Worm (Caenorhabditis elegans) whole organism, young adult: Measurements from ENCODE around the gene atp-5.

Source experiments
- B0035.1 ChIP-seq: sonication (generic microtip); optimal IDR thresholded peaks from 2 replicates; lab custom pipeline; 2016; ENCODE audit warnings: missing genetic modification characterization, mild to moderate bottlenecking, missing compliant biosample characterization, missing genotype, missing genetic modification reagents
- F57A8.1 ChIP-seq: fragments of 200-800 bp; sonication (Bioruptor generic); optimal IDR thresholded peaks from 2 replicates; lab custom pipeline; 2018; ENCODE audit warnings: mild to moderate bottlenecking, missing genetic modification characterization, moderate library complexity, missing compliant biosample characterization
- F57C9.4 ChIP-seq: sonication (generic microtip); optimal IDR thresholded peaks from 2 replicates; lab custom pipeline; 2017; ENCODE audit warnings: mild to moderate bottlenecking, missing genetic modification characterization, missing compliant biosample characterization
- Y67H2A.10 ChIP-seq: fragments of 200-800 bp; sonication (Bioruptor generic); conservative IDR thresholded peaks from 2 replicates; pipeline ENCODE4 v1.3.6; 2022; ENCODE audit warnings: missing genetic modification reagents, missing genetic modification characterization, missing compliant biosample characterization
- Y95B8A.8 ChIP-seq: fragments of 200-800 bp; sonication (Bioruptor generic); IDR thresholded peaks from 2 replicates; pipeline ENCODE4 v1.3.6; 2022; ENCODE audit warnings: missing genetic modification reagents, missing genetic modification characterization, missing compliant biosample characterization
- ZK185.1 ChIP-seq: sonication (generic microtip); optimal IDR thresholded peaks from 2 replicates; lab custom pipeline; 2016; ENCODE audit warnings: mild to moderate bottlenecking, missing genetic modification characterization, missing compliant biosample characterization; ENCODE audit not compliant: poor library complexity, severe bottlenecking
- ama-1 ChIP-seq, 3 experiments: fragments of 150-350 bp in 1 of 3; sonication (generic microtip) in 2 of 3; optimal IDR thresholded peaks; 2 replicates each; lab custom pipeline; 2014 to 2018; ENCODE audit warnings: missing biosample characterization in 2 of 3, missing genetic modification characterization in 2 of 3, missing genetic modification reagents in 2 of 3
- aptf-3 ChIP-seq: fragments of 200-800 bp; sonication (Bioruptor generic); IDR thresholded peaks from 2 replicates; pipeline ENCODE4 v1.3.6; 2022; ENCODE audit warnings: missing genetic modification characterization, missing compliant biosample characterization
- atf-7 ChIP-seq: sonication (generic microtip); optimal IDR thresholded peaks from 2 replicates; lab custom pipeline; 2017; ENCODE audit warnings: mild to moderate bottlenecking, missing genetic modification characterization, missing compliant biosample characterization
- ccch-3 ChIP-seq: fragments of 200-800 bp; sonication (Bioruptor generic); optimal IDR thresholded peaks from 2 replicates; lab custom pipeline; 2018; ENCODE audit warnings: mild to moderate bottlenecking, missing genetic modification characterization, missing compliant biosample characterization
- die-1 ChIP-seq: sonication (generic microtip); optimal IDR thresholded peaks from 2 replicates; lab custom pipeline; 2016; ENCODE audit warnings: missing genotype, mild to moderate bottlenecking, missing genetic modification characterization, missing compliant biosample characterization
- dox-1 ChIP-seq: fragments of 200-800 bp; sonication (Bioruptor generic); IDR thresholded peaks from 2 replicates; pipeline ENCODE4 v1.3.6; 2022; ENCODE audit warnings: missing genetic modification reagents, missing genetic modification characterization, missing compliant biosample characterization
- dpff-1 ChIP-seq: sonication (generic microtip); optimal IDR thresholded peaks from 2 replicates; lab custom pipeline; 2017; ENCODE audit warnings: mild to moderate bottlenecking, missing genetic modification characterization, missing compliant biosample characterization
- dpl-1 ChIP-seq: fragments of 150-350 bp; optimal IDR thresholded peaks from 2 replicates; lab custom pipeline; 2014; ENCODE audit warnings: missing biosample characterization, missing genetic modification reagents, missing genetic modification characterization
- gei-17 ChIP-seq: fragments of 200-800 bp; sonication (Bioruptor generic); optimal IDR thresholded peaks from 2 replicates; lab custom pipeline; 2018; ENCODE audit warnings: mild to moderate bottlenecking, missing genetic modification characterization, missing compliant biosample characterization
- hmg-20 ChIP-seq: fragments of 200-800 bp; sonication (Bioruptor generic); IDR thresholded peaks from 2 replicates; pipeline ENCODE4 v1.3.6; 2022; ENCODE audit warnings: missing genetic modification reagents, missing genetic modification characterization, missing compliant biosample characterization
- hrde-1 ChIP-seq: sonication (generic microtip); optimal IDR thresholded peaks from 2 replicates; lab custom pipeline; 2016; ENCODE audit warnings: missing genetic modification characterization, mild to moderate bottlenecking, missing compliant biosample characterization, moderate library complexity, missing genotype, missing genetic modification reagents, borderline replicate concordance
- lin-40 ChIP-seq: sonication (generic microtip); optimal IDR thresholded peaks from 2 replicates; lab custom pipeline; 2016; ENCODE audit warnings: missing genetic modification characterization, mild to moderate bottlenecking, missing compliant biosample characterization, missing genotype, missing genetic modification reagents
- lir-1 ChIP-seq: fragments of 200-800 bp; sonication (Bioruptor generic); conservative IDR thresholded peaks from 2 replicates; pipeline ENCODE4 v1.3.6; 2022; ENCODE audit warnings: missing genetic modification reagents, missing genetic modification characterization, missing compliant biosample characterization
- lsy-27 ChIP-seq: sonication (generic microtip); optimal IDR thresholded peaks from 2 replicates; lab custom pipeline; 2017; ENCODE audit warnings: missing genetic modification characterization, mild to moderate bottlenecking, missing compliant biosample characterization, antibody characterized with exemption, missing genotype, borderline replicate concordance; ENCODE audit not compliant: insufficient read depth
- nfya-1 ChIP-seq: sonication (generic microtip); optimal IDR thresholded peaks from 2 replicates; lab custom pipeline; 2017; ENCODE audit warnings: antibody characterized with exemption, missing compliant biosample characterization, missing genetic modification characterization, borderline replicate concordance; ENCODE audit not compliant: insufficient read depth
- nfya-2 ChIP-seq: fragments of 200-800 bp; sonication (Bioruptor generic); IDR thresholded peaks from 2 replicates; pipeline ENCODE4 v1.3.6; 2022; ENCODE audit warnings: missing genetic modification reagents, missing genetic modification characterization, missing compliant biosample characterization
- repo-1 ChIP-seq: sonication (generic microtip); optimal IDR thresholded peaks from 2 replicates; lab custom pipeline; 2017; ENCODE audit warnings: mild to moderate bottlenecking, missing genetic modification characterization, missing compliant biosample characterization
- sdz-38 ChIP-seq: sonication (generic microtip); optimal IDR thresholded peaks from 2 replicates; lab custom pipeline; 2016; ENCODE audit warnings: missing genotype, missing genetic modification characterization, missing compliant biosample characterization
- somi-1 ChIP-seq: fragments of 200-800 bp; sonication (Bioruptor generic); optimal IDR thresholded peaks from 2 replicates; lab custom pipeline; 2018; ENCODE audit warnings: mild to moderate bottlenecking, missing genetic modification characterization, missing compliant biosample characterization
- tbx-9 ChIP-seq: sonication (generic microtip); optimal IDR thresholded peaks from 2 replicates; lab custom pipeline; 2016; ENCODE audit warnings: borderline replicate concordance, missing genetic modification characterization, inconsistent platforms, missing compliant biosample characterization
- unc-62 ChIP-seq: fragments of 150-350 bp; optimal IDR thresholded peaks from 2 replicates; lab custom pipeline; 2014; ENCODE audit warnings: missing biosample characterization, missing genetic modification reagents, missing genetic modification characterization
- xnd-1 ChIP-seq: sonication (generic microtip); optimal IDR thresholded peaks from 2 replicates; lab custom pipeline; 2016; ENCODE audit warnings: missing genotype, missing genetic modification reagents, missing genetic modification characterization, missing compliant biosample characterization
- ztf-26 ChIP-seq: sonication (generic microtip); optimal IDR thresholded peaks from 2 replicates; lab custom pipeline; 2017; ENCODE audit warnings: missing genetic modification characterization, missing compliant biosample characterization
- ztf-3 ChIP-seq: fragments of 200-800 bp; sonication (Bioruptor generic); optimal IDR thresholded peaks from 2 replicates; lab custom pipeline; 2018; ENCODE audit warnings: mild to moderate bottlenecking, missing genetic modification characterization, missing compliant biosample characterization
- ztf-6 ChIP-seq: fragments of 200-800 bp; sonication (Bioruptor generic); IDR thresholded peaks from 2 replicates; pipeline ENCODE4 v1.3.6; 2022; ENCODE audit warnings: missing genetic modification reagents, missing genetic modification characterization, missing compliant biosample characterization

atp-5 gene

DNA sequence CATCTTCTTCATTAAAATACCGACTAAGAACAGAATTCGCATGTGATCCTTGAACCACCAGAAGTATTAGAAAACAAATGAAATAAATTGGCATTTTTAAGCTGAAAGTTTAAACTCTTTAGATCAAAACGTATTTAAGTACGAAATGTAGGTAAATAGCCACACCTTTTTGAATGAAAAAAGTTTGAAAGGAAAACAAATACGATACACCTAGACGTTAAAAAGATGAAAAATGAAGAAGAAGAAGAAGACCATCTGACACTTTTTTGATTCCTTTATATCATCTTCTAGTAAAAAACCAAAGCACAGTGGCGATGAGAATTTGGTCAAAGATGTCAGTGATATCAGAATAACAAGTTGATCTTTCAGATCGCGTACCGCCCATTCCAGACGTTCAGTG, 27.8 kb downstream of the atp-5 start, which contains the start of gene Y42A5A.3:
Y42A5A.3 (minus strand) TSS at position 101 of the 400 bp plus-strand sequence.
- TF ChIP-seq nfya-2 (GFP tag; lab: Robert Waterston, UW) (no peak), sdz-38 (tag; lab: Kevin White, UChicago) (no peak), B0035.1 (tag; lab: Kevin White, UChicago) (no peak), unc-62 (no peak), lsy-27 (tag; lab: Kevin White, UChicago) (no peak), Y67H2A.10 (GFP tag; lab: Robert Waterston, UW) (no peak), ztf-26 (no peak), ztf-6 (no peak), ZK185.1 (tag; lab: Kevin White, UChicago) (no peak), aptf-3 (GFP tag; lab: Robert Waterston, UW) (no peak)

DNA sequence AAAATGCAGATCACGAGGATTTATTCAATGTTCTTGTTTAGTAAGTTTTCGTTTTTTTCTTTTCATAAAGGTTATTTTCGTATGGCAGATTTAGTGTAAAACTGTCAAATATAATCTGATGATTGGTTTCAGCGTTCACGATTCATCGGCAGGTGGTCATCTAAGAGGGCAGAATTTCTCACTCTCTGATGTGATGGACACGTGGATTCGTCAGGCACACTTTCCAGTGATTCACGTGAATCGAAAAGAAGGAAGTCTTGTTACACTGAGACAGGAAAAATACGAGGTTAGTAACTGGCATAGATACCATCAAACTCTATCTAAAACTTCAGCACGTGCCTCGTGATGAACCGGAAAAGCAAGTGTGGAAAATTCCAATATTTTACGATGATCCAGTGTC, 29.0 kb downstream of the atp-5 start:
- no peak for TF ChIP-seq nfya-1 (tag; lab: Kevin White, UChicago)
- TF ChIP-seq lin-40 (tag; lab: Kevin White, UChicago), result peak; percentile 51
- TF ChIP-seq somi-1 (GFP tag; lab: Kevin White, UChicago), result peak; percentile 43
- peak; percentile 78 for TF ChIP-seq ztf-26
- no peak for TF ChIP-seq ccch-3 (GFP tag; lab: Kevin White, UChicago)
- no peak for TF ChIP-seq aptf-3 (GFP tag; lab: Robert Waterston, UW)
- TF ChIP-seq dox-1 (GFP tag; lab: Robert Waterston, UW), result no peak

DNA sequence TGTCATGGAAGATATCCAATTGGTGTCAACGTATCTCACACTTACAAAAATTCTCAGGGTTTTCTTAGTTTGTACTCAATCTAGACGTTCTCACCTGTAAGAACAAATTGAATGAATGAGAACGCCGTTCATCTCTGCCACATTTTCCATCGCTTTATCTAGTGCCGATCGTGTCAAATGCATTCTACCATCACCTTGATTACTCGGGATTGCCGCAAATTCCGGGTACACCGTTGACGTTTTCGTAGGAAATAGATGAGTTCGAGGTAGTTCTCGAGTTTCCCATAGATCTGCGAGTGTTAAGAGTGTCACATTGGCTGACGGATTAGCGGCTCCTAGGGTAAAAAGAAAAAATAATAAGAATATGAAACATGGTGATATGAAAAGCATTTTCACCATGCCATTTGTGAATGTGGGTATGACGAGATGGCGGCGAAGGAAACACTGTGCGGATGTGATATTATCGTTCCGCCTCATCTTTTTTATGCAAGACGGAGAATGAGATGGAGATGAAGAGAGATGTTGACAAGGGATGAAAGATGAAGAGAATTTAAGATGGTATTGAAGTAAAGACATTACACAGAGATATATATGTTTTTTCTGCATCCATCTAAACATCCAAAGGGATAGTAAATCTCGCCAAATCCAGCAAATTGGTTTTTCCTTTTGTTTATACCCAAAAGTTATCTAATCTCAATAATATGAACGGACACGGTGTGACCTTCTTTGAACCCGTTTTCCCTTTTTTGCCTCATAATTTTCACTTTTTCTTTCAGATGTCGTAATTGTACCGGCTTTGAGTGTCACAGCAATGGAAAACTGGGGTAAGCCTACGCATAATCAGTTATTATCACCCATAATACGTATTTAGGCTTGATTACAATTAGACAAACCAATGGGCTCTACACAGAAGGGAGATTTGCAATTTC, 30.2 kb downstream of the atp-5 start, which contains the start of gene lact-8:
lact-8 (minus strand) TSS at position 445 of the 929 bp plus-strand sequence.
- TF ChIP-seq dpl-1 (no peak), ztf-3 (GFP tag; lab: Kevin White, UChicago) (no peak), hmg-20 (no peak), F57C9.4 (tag; lab: Kevin White, UChicago) (no peak), atf-7 (tag; lab: Kevin White, UChicago) (no peak), gei-17 (GFP tag; lab: Kevin White, UChicago) (no peak), tbx-9 (no peak), dpff-1 (no peak), lir-1 (GFP tag; lab: Robert Waterston, UW) (no peak), hrde-1 (no peak), nfya-1 (tag; lab: Kevin White, UChicago) (no peak), ama-1 (optimal IDR thresholded peaks at IDR 0.05; lab: Kevin White, UChicago) (no peak), ama-1 (GFP tag; optimal IDR thresholded peaks at IDR 0.05; lab: Kevin White, UChicago) (no peak)

DNA sequence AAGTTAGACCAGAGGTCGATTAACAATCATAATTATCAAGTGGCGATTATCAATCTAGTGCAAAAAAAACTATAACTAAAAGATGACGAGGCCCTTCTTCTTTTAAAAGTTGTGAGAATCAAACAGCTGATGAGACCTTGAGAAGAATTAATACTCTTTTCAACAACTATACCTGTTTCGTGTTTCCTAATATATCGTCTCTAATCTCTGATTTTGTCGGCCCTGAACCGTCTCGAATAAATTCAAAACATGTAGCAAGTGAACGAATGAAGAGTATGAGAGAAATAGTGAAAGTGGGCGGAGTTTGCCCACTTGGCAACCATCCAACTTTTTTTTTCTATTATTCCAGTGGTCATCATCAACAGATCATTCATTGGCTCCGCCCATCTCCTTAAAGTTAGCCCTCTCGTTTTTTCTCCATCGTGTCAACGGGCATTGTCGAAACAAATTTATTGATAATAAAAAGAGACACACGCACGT, 36.1 kb downstream of the atp-5 start, which contains the start of gene Y42A5A.1:
Y42A5A.1 (plus strand) TSS at position 430 of the 480 bp plus-strand sequence.
- TF ChIP-seq Y95B8A.8 (no peak), F57A8.1 (no peak), repo-1 (tag; lab: Kevin White, UChicago) (no peak), die-1 (tag; lab: Kevin White, UChicago) (peak; percentile 13), xnd-1 (tag; lab: Kevin White, UChicago) (no peak)
